Fruit fly (Drosophila melanogaster): ENCODE data around the gene CG5250.

Gene CG5250

dm6 chr3R:19255255-19255654 is 26.2 kb upstream of the CG5250 start (continued):
- TF ChIP-seq nom (GFP tag; optimal IDR thresholded peaks at IDR 0.05): peak; percentile 3
- peak; percentile 44 for TF ChIP-seq Ets65A (GFP tag)
- no peak for TF ChIP-seq CG13894 (tag; optimal IDR thresholded peaks at IDR 0.05)
- TF ChIP-seq cg (GFP tag; optimal IDR thresholded peaks at IDR 0.05): no peak
- no peak for TF ChIP-seq CG1233 (GFP tag; optimal IDR thresholded peaks at IDR 0.05)
- 0 out of 2 replicates have a peak, but pooled peaks have one; percentile 12 for TF ChIP-seq CG10366 (GFP tag; IDR thresholded peaks at IDR 0.05)

- no peak for TF ChIP-seq CG6813 (GFP tag; optimal IDR thresholded peaks at IDR 0.05)
- TF ChIP-seq CG14965 (GFP tag; optimal IDR thresholded peaks at IDR 0.05; ENCODE audit: borderline replicate concordance): no peak
- TF ChIP-seq nom (GFP tag; optimal IDR thresholded peaks at IDR 0.05): peak; percentile 45
- no peak for TF ChIP-seq Dip3 (GFP tag; optimal IDR thresholded peaks at IDR 0.05)
- TF ChIP-seq CG17361 (GFP tag; IDR thresholded peaks at IDR 0.05): no peak
- TF ChIP-seq CG1603 (tag; optimal IDR thresholded peaks at IDR 0.05): no peak
- no peak for TF ChIP-seq Dp (GFP tag; optimal IDR thresholded peaks at IDR 0.05)
- TF ChIP-seq CG10274 (GFP tag; optimal IDR thresholded peaks at IDR 0.05): no peak
- no peak for TF ChIP-seq nerfin-2 (GFP tag; IDR thresholded peaks at IDR 0.05; ENCODE audit: partially characterized antibody)
These were observed 24.9 kb upstream of the CG5250 start for dm6 chr3R:19253975-19254374.

- TF ChIP-seq nom (GFP tag; optimal IDR thresholded peaks at IDR 0.05): no peak
- TF ChIP-seq CG4360 (GFP tag; IDR thresholded peaks at IDR 0.05): no peak; the same call in 1 of the 2 replicates
- TF ChIP-seq grn (GFP tag; optimal IDR thresholded peaks at IDR 0.05): peak; percentile 59
- no peak for TF ChIP-seq CG1832 (GFP tag; optimal IDR thresholded peaks at IDR 0.05)
- no peak for TF ChIP-seq CG12769 (tag; optimal IDR thresholded peaks at IDR 0.05)
- TF ChIP-seq CG10543 (GFP tag; optimal IDR thresholded peaks at IDR 0.05): no peak
- TF ChIP-seq E2f1 (GFP tag; IDR thresholded peaks at IDR 0.05): no peak
- TF ChIP-seq Doc2 (GFP tag; IDR thresholded peaks at IDR 0.05): no peak
- TF ChIP-seq twi (tag; optimal IDR thresholded peaks at IDR 0.05): peak; percentile 33
- TF ChIP-seq CG14667 (GFP tag; IDR thresholded peaks at IDR 0.05): no peak
- peak; percentile 14 for TF ChIP-seq dmrt11E (tag; optimal IDR thresholded peaks at IDR 0.05)
- TF ChIP-seq CG4404 (GFP tag; IDR thresholded peaks at IDR 0.05): no peak
- no peak for TF ChIP-seq unpg (GFP tag; optimal IDR thresholded peaks at IDR 0.05)
- no peak for TF ChIP-seq grau (tag; optimal IDR thresholded peaks at IDR 0.05)
- TF ChIP-seq maf-S (GFP tag; optimal IDR thresholded peaks at IDR 0.05): no peak
- TF ChIP-seq CG9727 (GFP tag; optimal IDR thresholded peaks at IDR 0.05): no peak
- no peak for TF ChIP-seq bab2 (GFP tag; optimal IDR thresholded peaks at IDR 0.05)
- no peak for TF ChIP-seq ash1 (GFP tag; optimal IDR thresholded peaks at IDR 0.05)
- TF ChIP-seq pho (GFP tag; optimal IDR thresholded peaks at IDR 0.05): no peak
- no peak for TF ChIP-seq CG2120 (GFP tag; optimal IDR thresholded peaks at IDR 0.05)
- TF ChIP-seq CG33557 (GFP tag; optimal IDR thresholded peaks at IDR 0.05): peak; percentile 18
- TF ChIP-seq dysf (GFP tag; IDR thresholded peaks at IDR 0.05): no peak
- no peak for TF ChIP-seq Chrac-16 (GFP tag; optimal IDR thresholded peaks at IDR 0.05)
- TF ChIP-seq CG9609 (GFP tag; optimal IDR thresholded peaks at IDR 0.05): no peak
- no peak for TF ChIP-seq CG14441 (GFP tag; IDR thresholded peaks at IDR 0.05)
- TF ChIP-seq slbo (GFP tag; IDR thresholded peaks at IDR 0.05): no peak
- TF ChIP-seq CG15073 (GFP tag; optimal IDR thresholded peaks at IDR 0.05): no peak
- no peak for TF ChIP-seq CG2199 (GFP tag; IDR thresholded peaks at IDR 0.05)
- TF ChIP-seq CG11093 (GFP tag; IDR thresholded peaks at IDR 0.05): no peak
- no peak for TF ChIP-seq Kr (GFP tag; optimal IDR thresholded peaks at IDR 0.05)
- no peak for TF ChIP-seq CG8944 (GFP tag; optimal IDR thresholded peaks at IDR 0.05)
- no peak for TF ChIP-seq CG6791 (GFP tag; IDR thresholded peaks at IDR 0.05; ENCODE audit: partially characterized antibody)
- TF ChIP-seq chm (GFP tag; IDR thresholded peaks at IDR 0.05): no peak
- TF ChIP-seq cad (GFP tag; optimal IDR thresholded peaks at IDR 0.05): peak; percentile 5
- peak; percentile 17 for TF ChIP-seq CG15696 (tag; optimal IDR thresholded peaks at IDR 0.05)
- no peak for TF ChIP-seq amos (GFP tag; IDR thresholded peaks at IDR 0.05; ENCODE audit: partially characterized antibody)
These were observed 21.0 kb upstream of the CG5250 start for dm6 chr3R:19250063-19250462.
